Fruit fly (Drosophila melanogaster): ENCODE results near the gene BicD.

DNA sequence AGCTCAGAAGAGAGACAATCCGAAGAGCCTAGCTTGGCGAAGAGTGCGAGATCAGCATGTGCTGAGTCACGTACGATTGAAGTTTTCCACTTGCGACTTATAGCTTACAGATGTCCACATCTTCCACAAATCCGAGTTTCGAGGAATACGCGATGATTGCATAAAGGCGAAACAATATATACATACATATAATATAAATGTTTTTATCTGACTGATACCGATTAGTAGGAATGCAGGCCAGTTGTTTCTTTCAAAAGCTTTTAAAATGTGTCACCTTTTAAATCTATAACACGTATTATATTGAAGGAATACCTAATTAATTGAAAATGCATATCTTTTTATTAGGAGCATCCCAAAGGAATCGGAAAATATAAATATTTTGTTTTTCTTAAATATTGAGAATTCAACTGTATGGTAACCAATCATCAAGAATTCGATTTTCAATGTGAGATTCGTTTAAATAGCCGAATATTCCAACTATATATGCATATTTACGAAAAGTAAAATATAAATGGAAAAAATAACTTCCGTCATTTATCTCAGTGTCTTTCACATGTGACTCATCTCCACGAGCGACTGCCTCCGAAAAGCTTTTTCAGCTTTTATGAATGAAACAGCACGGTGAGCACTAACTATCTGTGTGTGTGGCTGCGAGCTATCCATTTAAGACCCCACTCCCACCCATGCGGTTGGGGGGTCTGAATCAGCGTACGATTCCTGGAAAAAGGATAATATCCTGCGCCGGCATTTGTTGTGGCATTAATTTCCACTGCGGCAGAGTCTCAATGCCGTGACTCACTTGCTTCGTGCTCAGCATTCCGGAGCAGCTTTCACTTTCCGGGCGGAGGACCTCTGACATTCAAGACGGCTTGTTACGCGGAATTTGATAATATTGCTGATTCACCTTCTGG lies 22.3 kb downstream of the BicD start:
- TF ChIP-seq Eip75B (GFP tag; optimal IDR thresholded peaks at IDR 0.05), result peak; percentile 78
- TF ChIP-seq ss (GFP tag; optimal IDR thresholded peaks at IDR 0.05), result peak; percentile 3 to 58
- TF ChIP-seq CG34406 (GFP tag; optimal IDR thresholded peaks at IDR 0.05), result peak; percentile 86
